Worm (Caenorhabditis elegans): ENCODE measurements around the gene fbxa-77.

DNA sequence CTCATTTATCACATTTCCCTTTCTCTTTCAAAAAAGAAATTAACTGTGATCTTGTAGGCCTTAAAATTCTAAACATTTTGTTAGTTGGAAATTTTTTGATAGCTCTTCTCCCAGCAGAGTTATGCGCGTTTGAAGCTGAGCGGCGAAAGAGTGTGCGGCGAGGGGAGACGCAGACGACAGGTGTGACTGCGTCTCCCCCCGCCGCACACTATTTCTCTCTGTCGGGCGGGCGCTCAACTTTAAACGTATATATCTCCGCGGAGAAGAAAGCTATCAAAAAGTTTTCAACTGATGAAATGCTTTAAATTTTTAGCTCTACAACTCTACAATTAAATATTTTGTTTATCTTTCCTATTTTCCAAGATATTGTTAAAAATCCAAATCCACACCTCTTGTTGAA is 30.3 kb upstream of the fbxa-77 start:
- TF ChIP-seq elt-2 (tag; optimal IDR thresholded peaks at IDR 0.05), result no peak
- no peak for TF ChIP-seq sea-2 (GFP tag; optimal IDR thresholded peaks at IDR 0.05)
- no peak for TF ChIP-seq ztf-11 (tag; optimal IDR thresholded peaks at IDR 0.05)
- no peak for TF ChIP-seq nhr-12 (tag; optimal IDR thresholded peaks at IDR 0.05)
- TF ChIP-seq lin-39 (tag; optimal IDR thresholded peaks at IDR 0.05), result no peak
- no peak for TF ChIP-seq egl-27 (tag; optimal IDR thresholded peaks at IDR 0.05)
- no peak for TF ChIP-seq daf-12 (tag; optimal IDR thresholded peaks at IDR 0.05)
- TF ChIP-seq ceh-9 (tag; optimal IDR thresholded peaks at IDR 0.05), result no peak
- no peak for TF ChIP-seq nhr-237 (tag; optimal IDR thresholded peaks at IDR 0.05)
- TF ChIP-seq pqm-1 (tag; optimal IDR thresholded peaks at IDR 0.05), result no peak

All from whole organism, L3 larva.